Worm (Caenorhabditis elegans) whole organism, L4/young adult: ENCODE data around the gene R151.1.

Experiments
- W03F9.2 ChIP-seq: fragments of 150-350 bp; optimal IDR thresholded peaks from 2 replicates; lab custom pipeline; 2014; ENCODE audit warnings: missing biosample characterization, missing genetic modification characterization
- dao-5 ChIP-seq: sonication (generic microtip); optimal IDR thresholded peaks from 2 replicates; lab custom pipeline; 2016; ENCODE audit warnings: missing genotype, missing genetic modification characterization, moderate library complexity, missing compliant biosample characterization
- him-1 ChIP-seq: sonication (generic microtip); optimal IDR thresholded peaks from 2 replicates; lab custom pipeline; 2016; ENCODE audit warnings: missing genotype, missing genetic modification reagents, missing genetic modification characterization, missing compliant biosample characterization

DNA sequence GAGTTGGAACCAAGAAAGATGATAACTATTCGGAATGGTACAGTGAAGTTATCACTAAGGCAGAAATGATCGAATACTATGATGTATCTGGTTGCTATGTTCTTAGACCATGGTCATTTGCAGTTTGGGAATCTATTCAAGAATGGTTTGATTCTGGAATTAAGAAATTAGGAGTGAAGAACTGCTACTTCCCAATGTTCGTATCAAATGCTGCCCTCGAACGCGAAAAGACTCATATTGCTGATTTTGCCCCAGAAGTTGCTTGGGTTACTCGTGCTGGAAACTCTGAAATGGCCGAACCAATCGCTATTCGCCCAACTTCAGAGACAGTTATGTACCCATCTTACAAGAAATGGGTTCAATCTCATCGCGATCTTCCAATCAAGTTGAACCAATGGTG lies 23.1 kb downstream of the R151.1 start:
- no peak for TF ChIP-seq him-1
- TF ChIP-seq W03F9.2 (tag; lab: Kevin White, UChicago), result no peak
- TF ChIP-seq dao-5 (tag; lab: Kevin White, UChicago), result no peak
